Worm (Caenorhabditis elegans) whole organism, L1 larva: ENCODE data around the gene abu-1.
A peak's percentile ranks its signal among the peaks of the same experiment; 100 is the strongest.

ENCODE experiments used
- C04F5.9 ChIP-seq: sonication (generic microtip); optimal IDR thresholded peaks from 2 replicates; lab custom pipeline; 2016; ENCODE audit warnings: missing genetic modification characterization, missing compliant biosample characterization
- C16A3.4 ChIP-seq: fragments of 150-350 bp; optimal IDR thresholded peaks from 2 replicates; lab custom pipeline; 2014; ENCODE audit warnings: missing biosample characterization, missing genetic modification characterization
- C34B4.2 ChIP-seq: sonication (generic microtip); optimal IDR thresholded peaks from 2 replicates; lab custom pipeline; 2017; ENCODE audit warnings: mild to moderate bottlenecking, missing genetic modification characterization, missing compliant biosample characterization
- aha-1 ChIP-seq: fragments of 150-350 bp; optimal IDR thresholded peaks from 2 replicates; lab custom pipeline; 2014; ENCODE audit warnings: missing biosample characterization, missing genetic modification characterization
- alr-1 ChIP-seq: fragments of 200-800 bp; sonication (Bioruptor generic); optimal IDR thresholded peaks from 2 replicates; lab custom pipeline; 2018; ENCODE audit warnings: borderline replicate concordance, mild to moderate bottlenecking, missing genetic modification characterization, missing compliant biosample characterization
- aly-2 ChIP-seq: fragments of 150-350 bp; optimal IDR thresholded peaks from 2 replicates; lab custom pipeline; 2014; ENCODE audit warnings: missing biosample characterization, missing genetic modification characterization
- ama-1 ChIP-seq: fragments of 150-350 bp; optimal IDR thresholded peaks from 2 replicates; lab custom pipeline; 2014
- blmp-1 ChIP-seq: fragments of 150-350 bp; optimal IDR thresholded peaks from 2 replicates; lab custom pipeline; 2014; ENCODE audit warnings: missing biosample characterization, missing genetic modification characterization
- ceh-8 ChIP-seq: fragments of 200-800 bp; sonication (Bioruptor generic); optimal IDR thresholded peaks from 2 replicates; lab custom pipeline; 2018; ENCODE audit warnings: mild to moderate bottlenecking, missing genetic modification characterization, moderate library complexity, missing compliant biosample characterization
- ceh-82 ChIP-seq, 3 experiments: fragments of 150-350 bp in 1 of 3; sonication (generic microtip) in 2 of 3; optimal IDR thresholded peaks; 2 replicates each; lab custom pipeline; 2014 to 2017; ENCODE audit warnings: missing biosample characterization in 3 of 3, missing genetic modification characterization in 3 of 3
- ceh-88 ChIP-seq: fragments of 200-800 bp; sonication (Bioruptor generic); IDR thresholded peaks from 2 replicates; pipeline ENCODE4 v1.3.6; 2022; ENCODE audit warnings: missing genetic modification characterization, missing compliant biosample characterization
- dpl-1 ChIP-seq, 3 experiments: fragments of 150-350 bp in 2 of 3; sonication (generic microtip) in 1 of 3; optimal IDR thresholded peaks; 2 replicates each; lab custom pipeline; 2014 to 2017; ENCODE audit warnings: missing biosample characterization in 3 of 3, missing genetic modification characterization in 3 of 3, missing genetic modification reagents in 3 of 3
- fkh-10 ChIP-seq: sonication (generic microtip); optimal IDR thresholded peaks from 2 replicates; lab custom pipeline; 2017; ENCODE audit warnings: missing biosample characterization, missing genetic modification reagents, missing genetic modification characterization
- fkh-4 ChIP-seq: sonication (generic microtip); optimal IDR thresholded peaks from 2 replicates; lab custom pipeline; 2016; ENCODE audit warnings: missing compliant biosample characterization, missing genetic modification characterization, borderline replicate concordance
- fkh-8 ChIP-seq: sonication (generic microtip); optimal IDR thresholded peaks from 2 replicates; lab custom pipeline; 2016; ENCODE audit warnings: mild to moderate bottlenecking, missing genetic modification characterization, missing compliant biosample characterization
- fos-1 ChIP-seq: fragments of 150-350 bp; optimal IDR thresholded peaks from 2 replicates; lab custom pipeline; 2014; ENCODE audit warnings: missing biosample characterization, missing genetic modification characterization
- hlh-17 ChIP-seq: fragments of 200-800 bp; sonication (Bioruptor generic); optimal IDR thresholded peaks from 2 replicates; lab custom pipeline; 2018; ENCODE audit warnings: missing genetic modification characterization, mild to moderate bottlenecking, missing compliant biosample characterization, moderate library complexity, borderline replicate concordance
- irx-1 ChIP-seq: sonication (generic microtip); optimal IDR thresholded peaks from 2 replicates; lab custom pipeline; 2016; ENCODE audit warnings: missing genetic modification characterization, missing compliant biosample characterization
- isw-1 ChIP-seq: fragments of 200-800 bp; sonication (Bioruptor generic); IDR thresholded peaks from 2 replicates; pipeline ENCODE4 v1.3.6; 2022; ENCODE audit warnings: missing genetic modification characterization, missing compliant biosample characterization
- jun-1 ChIP-seq: fragments of 150-350 bp; optimal IDR thresholded peaks from 2 replicates; lab custom pipeline; 2014; ENCODE audit warnings: missing biosample characterization, missing genetic modification reagents, missing genetic modification characterization
- lin-13 ChIP-seq: fragments of 150-350 bp; optimal IDR thresholded peaks from 2 replicates; lab custom pipeline; 2014; ENCODE audit warnings: missing biosample characterization, missing genetic modification reagents, missing genetic modification characterization
- lin-14 ChIP-seq: fragments of 200-800 bp; sonication (Bioruptor generic); optimal IDR thresholded peaks from 2 replicates; lab custom pipeline; 2018; ENCODE audit warnings: mild to moderate bottlenecking, missing genetic modification characterization, moderate library complexity, missing compliant biosample characterization
- lir-3 ChIP-seq: sonication (generic microtip); optimal IDR thresholded peaks from 2 replicates; lab custom pipeline; 2016; ENCODE audit warnings: mild to moderate bottlenecking, missing genetic modification characterization, moderate library complexity, missing compliant biosample characterization; ENCODE audit not compliant: poor library complexity
- mef-2 ChIP-seq: fragments of 150-350 bp; optimal IDR thresholded peaks from 2 replicates; lab custom pipeline; 2014; ENCODE audit warnings: missing biosample characterization, missing genetic modification characterization
- mep-1 ChIP-seq: fragments of 150-350 bp; optimal IDR thresholded peaks from 2 replicates; lab custom pipeline; 2014; ENCODE audit warnings: missing biosample characterization, missing genetic modification characterization
- nhr-11 ChIP-seq: fragments of 150-350 bp; optimal IDR thresholded peaks from 2 replicates; lab custom pipeline; 2014; ENCODE audit warnings: missing biosample characterization, missing genetic modification characterization
- nhr-12 ChIP-seq: sonication (generic microtip); optimal IDR thresholded peaks from 2 replicates; lab custom pipeline; 2017; ENCODE audit warnings: missing biosample characterization, missing genetic modification characterization
- nhr-19 ChIP-seq: fragments of 200-800 bp; sonication (Bioruptor generic); conservative IDR thresholded peaks from 2 replicates; pipeline ENCODE4 v1.3.6; 2022; ENCODE audit warnings: missing genetic modification characterization, missing compliant biosample characterization
- nhr-20 ChIP-seq: sonication (generic microtip); optimal IDR thresholded peaks from 2 replicates; lab custom pipeline; 2016; ENCODE audit warnings: mild to moderate bottlenecking, missing genetic modification characterization, missing compliant biosample characterization
- nhr-237 ChIP-seq: fragments of 150-350 bp; optimal IDR thresholded peaks from 2 replicates; lab custom pipeline; 2014; ENCODE audit warnings: missing biosample characterization, missing genetic modification characterization
- nhr-28 ChIP-seq: fragments of 150-350 bp; optimal IDR thresholded peaks from 2 replicates; lab custom pipeline; 2014; ENCODE audit warnings: missing biosample characterization, missing genetic modification characterization
- nhr-47 ChIP-seq: sonication (generic microtip); optimal IDR thresholded peaks from 2 replicates; lab custom pipeline; 2016; ENCODE audit warnings: mild to moderate bottlenecking, missing genetic modification characterization, moderate library complexity, missing compliant biosample characterization
- nhr-71 ChIP-seq: sonication (generic microtip); optimal IDR thresholded peaks from 2 replicates; lab custom pipeline; 2016; ENCODE audit warnings: mild to moderate bottlenecking, missing genetic modification characterization, moderate library complexity, missing compliant biosample characterization
- nhr-77 ChIP-seq: fragments of 150-350 bp; optimal IDR thresholded peaks from 2 replicates; lab custom pipeline; 2014; ENCODE audit warnings: missing biosample characterization, missing genetic modification characterization
- nhr-85 ChIP-seq: sonication (generic microtip); peaks from one replicate; lab custom pipeline; 2016; ENCODE audit warnings: missing genetic modification characterization, inconsistent platforms, missing compliant biosample characterization
- nhr-90 ChIP-seq: sonication (generic microtip); optimal IDR thresholded peaks from 2 replicates; lab custom pipeline; 2016; ENCODE audit warnings: mild to moderate bottlenecking, missing genetic modification characterization, missing compliant biosample characterization; ENCODE audit not compliant: poor library complexity
- pax-3 ChIP-seq: fragments of 200-800 bp; sonication (Bioruptor generic); optimal IDR thresholded peaks from 2 replicates; lab custom pipeline; 2018; ENCODE audit warnings: mild to moderate bottlenecking, missing genetic modification characterization, moderate library complexity, missing compliant biosample characterization
- rnt-1 ChIP-seq: sonication (generic microtip); optimal IDR thresholded peaks from 2 replicates; lab custom pipeline; 2016; ENCODE audit warnings: mild to moderate bottlenecking, missing genetic modification characterization, moderate library complexity, missing compliant biosample characterization
- skn-1 ChIP-seq: fragments of 150-350 bp; optimal IDR thresholded peaks from 2 replicates; lab custom pipeline; 2014; ENCODE audit warnings: missing biosample characterization, missing genetic modification characterization
- snpc-4 ChIP-seq: fragments of 150-350 bp; optimal IDR thresholded peaks from 2 replicates; lab custom pipeline; 2014; ENCODE audit warnings: missing biosample characterization, missing genetic modification characterization
- snu-23 ChIP-seq: sonication (generic microtip); optimal IDR thresholded peaks from 2 replicates; lab custom pipeline; 2016; ENCODE audit warnings: missing genetic modification characterization, missing compliant biosample characterization
- sptf-1 ChIP-seq: fragments of 150-350 bp; optimal IDR thresholded peaks from 2 replicates; lab custom pipeline; 2014; ENCODE audit warnings: missing biosample characterization, missing genetic modification characterization
- tbx-2 ChIP-seq: sonication (generic microtip); optimal IDR thresholded peaks from 2 replicates; lab custom pipeline; 2016; ENCODE audit warnings: missing genetic modification characterization, missing compliant biosample characterization
- tlp-1 ChIP-seq: fragments of 150-350 bp; optimal IDR thresholded peaks from 2 replicates; lab custom pipeline; 2014; ENCODE audit warnings: missing biosample characterization, missing genetic modification characterization
- unc-130 ChIP-seq: fragments of 150-350 bp; optimal IDR thresholded peaks from 2 replicates; lab custom pipeline; 2017; ENCODE audit warnings: missing biosample characterization, missing genetic modification characterization, inconsistent platforms
- unc-30 ChIP-seq: sonication (generic microtip); optimal IDR thresholded peaks from 2 replicates; lab custom pipeline; 2017; ENCODE audit warnings: missing biosample characterization, missing genetic modification characterization
- vab-15 ChIP-seq: sonication (generic microtip); optimal IDR thresholded peaks from 2 replicates; lab custom pipeline; 2017; ENCODE audit warnings: missing genotype, mild to moderate bottlenecking, missing genetic modification characterization, missing compliant biosample characterization
- xbp-1 ChIP-seq: sonication (generic microtip); optimal IDR thresholded peaks from 2 replicates; lab custom pipeline; 2016; ENCODE audit warnings: missing genetic modification characterization, missing compliant biosample characterization
- zip-4 ChIP-seq: fragments of 200-800 bp; sonication (Bioruptor generic); optimal IDR thresholded peaks from 2 replicates; lab custom pipeline; 2018; ENCODE audit warnings: mild to moderate bottlenecking, missing genetic modification characterization, moderate library complexity, missing compliant biosample characterization
- ztf-11 ChIP-seq, 2 experiments: sonication (generic microtip); optimal IDR thresholded peaks; 2 replicates each; lab custom pipeline; 2016 to 2017; ENCODE audit warnings: missing genetic modification characterization in 2 of 2, missing biosample characterization in 1 of 2, missing compliant biosample characterization in 1 of 2
- ztf-4 ChIP-seq: fragments of 150-350 bp; optimal IDR thresholded peaks from 2 replicates; lab custom pipeline; 2014; ENCODE audit warnings: missing biosample characterization, missing genetic modification characterization

The abu-1 gene

ce11 chrV:10363834-10364233 is 17.8 kb downstream of the abu-1 start:
- TF ChIP-seq rnt-1, result no peak
- TF ChIP-seq ceh-82 (tag; optimal IDR thresholded peaks at IDR 0.05; lab: Kevin White, UChicago), result no peak
- no peak for TF ChIP-seq hlh-17 (GFP tag; lab: Kevin White, UChicago)
- TF ChIP-seq nhr-90 (tag; lab: Kevin White, UChicago), result no peak
- no peak for TF ChIP-seq aly-2 (tag; lab: Kevin White, UChicago)
- TF ChIP-seq nhr-19, result no peak
- no peak for TF ChIP-seq C04F5.9 (tag; lab: Kevin White, UChicago)
- TF ChIP-seq lin-14, result no peak
- TF ChIP-seq ztf-11 (tag; optimal IDR thresholded peaks at IDR 0.05; lab: Kevin White, UChicago), result no peak
- TF ChIP-seq ztf-4 (tag; lab: Kevin White, UChicago), result no peak

DNA sequence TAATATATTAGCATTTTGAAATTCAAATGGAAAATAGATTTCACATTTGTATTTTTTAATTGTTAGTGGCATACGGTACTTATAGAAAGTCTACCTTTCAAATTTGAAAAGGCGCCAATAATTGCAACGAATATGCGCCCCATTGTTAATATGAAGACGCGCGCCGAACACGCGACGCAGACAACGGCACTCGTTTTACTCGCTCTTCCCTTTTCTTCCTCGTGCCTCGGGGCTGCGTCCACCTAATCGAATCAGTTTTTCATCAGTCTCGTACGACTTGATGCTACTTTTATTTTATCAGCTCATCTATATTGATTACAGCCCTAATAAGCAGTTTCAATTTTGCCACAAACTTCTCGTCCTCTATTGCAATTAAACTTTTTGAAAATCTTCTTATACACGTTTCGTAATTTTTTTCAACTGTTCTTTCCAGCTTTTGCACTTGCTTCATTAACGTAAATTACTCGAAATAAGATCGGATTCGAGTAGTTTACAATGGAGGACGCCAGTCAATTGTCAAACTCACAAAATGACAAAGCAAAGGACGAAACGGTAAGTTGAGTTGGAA is 19.7 kb downstream of the abu-1 start, which contains the start of gene cash-1:
Gene cash-1 (plus strand): TSS at position 432 of the 568 bp plus-strand sequence.
- TF ChIP-seq fkh-4 (tag; lab: Kevin White, UChicago), result no peak
- peak; percentile 68 for TF ChIP-seq unc-130 (tag; lab: Kevin White, UChicago)
- TF ChIP-seq xbp-1 (tag; lab: Kevin White, UChicago), result peak; percentile 68
- peak; percentile 74 for TF ChIP-seq blmp-1
- peak; percentile 80 to 89 (median 83) for TF ChIP-seq dpl-1 (GFP tag; optimal IDR thresholded peaks at IDR 0.05; lab: Kevin White, UChicago)
- peak; percentile 67 for TF ChIP-seq isw-1
- peak; percentile 52 for TF ChIP-seq lin-13
- peak; percentile 47 for TF ChIP-seq ceh-8
- TF ChIP-seq lir-3 (tag; lab: Kevin White, UChicago), result peak; percentile 31
- no peak for TF ChIP-seq hlh-17 (GFP tag; lab: Kevin White, UChicago)
- TF ChIP-seq tbx-2 (tag; lab: Kevin White, UChicago), result peak; percentile 71
- TF ChIP-seq vab-15 (tag; lab: Kevin White, UChicago), result peak; percentile 46
- TF ChIP-seq nhr-71 (tag; lab: Kevin White, UChicago), result peak; percentile 82
- TF ChIP-seq nhr-47 (tag; lab: Kevin White, UChicago), result peak; percentile 73
- TF ChIP-seq ama-1 (lab: Kevin White, UChicago), result no peak
- no peak for TF ChIP-seq unc-30
- TF ChIP-seq ceh-88 (GFP tag; lab: Robert Waterston, UW), result no peak; the same call in 1 of the 2 replicates
- no peak for TF ChIP-seq alr-1
- TF ChIP-seq fkh-8 (tag; lab: Kevin White, UChicago), result peak; percentile 71
- no peak for TF ChIP-seq nhr-28 (tag; lab: Kevin White, UChicago)
- no peak for TF ChIP-seq jun-1 (tag; lab: Kevin White, UChicago)
- TF ChIP-seq ceh-82 (tag; optimal IDR thresholded peaks at IDR 0.05; lab: Kevin White, UChicago), result peak; percentile 6 to 77 (median 18)
- peak; percentile 11 for TF ChIP-seq pax-3 (tag; lab: Kevin White, UChicago)
- TF ChIP-seq sptf-1 (tag; lab: Kevin White, UChicago), result no peak
- TF ChIP-seq zip-4 (GFP tag; lab: Kevin White, UChicago), result no peak
- peak; percentile 73 for TF ChIP-seq nhr-20 (tag; lab: Kevin White, UChicago)
- TF ChIP-seq snpc-4, result peak; percentile 55
- TF ChIP-seq nhr-11, result no peak
- TF ChIP-seq C34B4.2 (tag; lab: Kevin White, UChicago), result no peak
- peak; percentile 77 for TF ChIP-seq skn-1 (tag; lab: Kevin White, UChicago)
- no peak for TF ChIP-seq nhr-12
- TF ChIP-seq nhr-90 (tag; lab: Kevin White, UChicago), result peak; percentile 60
- TF ChIP-seq lin-14, result peak; percentile 84
- TF ChIP-seq C04F5.9 (tag; lab: Kevin White, UChicago), result no peak
- TF ChIP-seq nhr-85, result peak; percentile 42
- peak; percentile 71 for TF ChIP-seq mep-1 (tag; lab: Kevin White, UChicago)
- no peak for TF ChIP-seq irx-1 (tag; lab: Kevin White, UChicago)
- no peak for TF ChIP-seq mef-2 (tag; lab: Kevin White, UChicago)
- TF ChIP-seq tlp-1 (tag; lab: Kevin White, UChicago), result no peak
- TF ChIP-seq nhr-77 (tag; lab: Kevin White, UChicago), result peak; percentile 39
- TF ChIP-seq aha-1 (tag; lab: Kevin White, UChicago), result no peak
- TF ChIP-seq fkh-10 (GFP tag; lab: Kevin White, UChicago), result peak; percentile 36
- TF ChIP-seq fos-1 (tag; lab: Kevin White, UChicago), result no peak
- TF ChIP-seq snu-23 (GFP tag; lab: Kevin White, UChicago), result peak; percentile 72
- no peak for TF ChIP-seq nhr-237
- peak; percentile 38 for TF ChIP-seq C16A3.4 (tag; lab: Kevin White, UChicago)
